Fruit fly (Drosophila melanogaster) whole organism, embryonic: ENCODE data around the gene CG7320.

Experiments used
- BtbVII ChIP-seq: fragments of 200-800 bp; sonication (Bioruptor generic); optimal IDR thresholded peaks from 3 replicates; lab custom pipeline; 2017; ENCODE audit warnings: missing biosample characterization, mild to moderate bottlenecking, missing genetic modification characterization
- CG10321 ChIP-seq: fragments of 200-800 bp; sonication (Bioruptor generic); IDR thresholded peaks from 2 replicates; pipeline ENCODE4 v1.3.6; 2022; ENCODE audit warnings: missing biosample characterization, missing genetic modification characterization
- CG10959 ChIP-seq: fragments of 200-800 bp; sonication (Bioruptor generic); IDR thresholded peaks from 2 replicates; pipeline ENCODE4 v1.3.6; 2022; ENCODE audit warnings: missing biosample characterization, missing genetic modification characterization
- CG11398 ChIP-seq: fragments of 200-800 bp; sonication (Bioruptor generic); optimal IDR thresholded peaks from 2 replicates; lab custom pipeline; 2016; ENCODE audit warnings: missing biosample characterization, missing genetic modification characterization
- CG11723 ChIP-seq: fragments of 200-800 bp; sonication (Bioruptor generic); optimal IDR thresholded peaks from 2 replicates; lab custom pipeline; 2017; ENCODE audit warnings: missing biosample characterization, mild to moderate bottlenecking, missing genetic modification characterization
- CG13287 ChIP-seq: fragments of 200-800 bp; sonication (Bioruptor generic); IDR thresholded peaks from 2 replicates; pipeline ENCODE4 v1.3.6; 2022; ENCODE audit warnings: missing biosample characterization, missing genetic modification characterization; ENCODE audit not compliant: partially characterized antibody
- CG13424 ChIP-seq: fragments of 200-800 bp; sonication (Bioruptor generic); optimal IDR thresholded peaks from 2 replicates; lab custom pipeline; 2019; ENCODE audit warnings: missing biosample characterization, mild to moderate bottlenecking, missing genetic modification characterization, moderate library complexity
- CG13894 ChIP-seq: fragments of 200-800 bp; sonication (Bioruptor generic); optimal IDR thresholded peaks from 3 replicates; lab custom pipeline; 2018; ENCODE audit warnings: missing biosample characterization, mild to moderate bottlenecking, missing genetic modification characterization, moderate library complexity
- CG14965 ChIP-seq: fragments of 200-800 bp; sonication (Bioruptor generic); optimal IDR thresholded peaks from 2 replicates; lab custom pipeline; 2016; ENCODE audit warnings: missing biosample characterization, missing genetic modification characterization, borderline replicate concordance
- CG15696 ChIP-seq: fragments of 200-800 bp; sonication (Bioruptor generic); optimal IDR thresholded peaks from 2 replicates; lab custom pipeline; 2019; ENCODE audit warnings: missing biosample characterization, mild to moderate bottlenecking, missing genetic modification characterization, moderate library complexity
- CG17829 ChIP-seq: fragments of 200-800 bp; optimal IDR thresholded peaks from 2 replicates; lab custom pipeline; 2019; ENCODE audit warnings: missing biosample characterization, mild to moderate bottlenecking, missing genetic modification characterization, moderate library complexity
- CG18619 ChIP-seq: fragments of 200-800 bp; sonication (Bioruptor generic); optimal IDR thresholded peaks from 3 replicates; lab custom pipeline; 2017; ENCODE audit warnings: missing biosample characterization, mild to moderate bottlenecking, missing genetic modification characterization
- CG2678 ChIP-seq: fragments of 200-800 bp; sonication (Bioruptor generic); optimal IDR thresholded peaks from 3 replicates; lab custom pipeline; 2019; ENCODE audit warnings: missing biosample characterization, mild to moderate bottlenecking, missing genetic modification characterization, moderate library complexity
- CG30020 ChIP-seq: fragments of 200-800 bp; optimal IDR thresholded peaks from 2 replicates; lab custom pipeline; 2019; ENCODE audit warnings: missing biosample characterization, mild to moderate bottlenecking, missing genetic modification characterization, moderate library complexity
- CG31441 ChIP-seq: fragments of 200-800 bp; sonication (Bioruptor generic); IDR thresholded peaks from 2 replicates; pipeline ENCODE4 v1.3.6; 2022; ENCODE audit warnings: missing biosample characterization, missing genetic modification characterization
- CG42726 ChIP-seq: fragments of 200-800 bp; sonication (Bioruptor generic); IDR thresholded peaks from 2 replicates; pipeline ENCODE4 v1.3.6; 2022; ENCODE audit warnings: missing biosample characterization, missing genetic modification characterization; ENCODE audit not compliant: partially characterized antibody
- CG5180 ChIP-seq: fragments of 200-800 bp; sonication (Bioruptor generic); optimal IDR thresholded peaks from 3 replicates; lab custom pipeline; 2017; ENCODE audit warnings: missing biosample characterization, missing genetic modification characterization, mild to moderate bottlenecking, moderate library complexity, missing genetic modification reagents
- CG6765 ChIP-seq: fragments of 200-800 bp; sonication (Bioruptor generic); optimal IDR thresholded peaks from 3 replicates; lab custom pipeline; 2017; ENCODE audit warnings: missing biosample characterization, mild to moderate bottlenecking, missing genetic modification characterization
- CG7271 ChIP-seq: fragments of 200-800 bp; sonication (Bioruptor generic); optimal IDR thresholded peaks from 2 replicates; lab custom pipeline; 2018; ENCODE audit warnings: missing biosample characterization, mild to moderate bottlenecking, missing genetic modification characterization, moderate library complexity
- CG7357 ChIP-seq: fragments of 200-800 bp; sonication (Bioruptor generic); IDR thresholded peaks from 3 replicates; pipeline ENCODE4 v1.3.6; 2022; ENCODE audit warnings: missing biosample characterization, missing genetic modification characterization
- CG7963 ChIP-seq: fragments of 200-800 bp; sonication (Bioruptor generic); IDR thresholded peaks from 3 replicates; pipeline ENCODE4 v1.3.6; 2022; ENCODE audit warnings: missing biosample characterization, missing genetic modification characterization; ENCODE audit not compliant: partially characterized antibody
- CG8089 ChIP-seq: fragments of 200-800 bp; sonication (Bioruptor generic); optimal IDR thresholded peaks from 3 replicates; lab custom pipeline; 2016; ENCODE audit warnings: missing biosample characterization, missing genetic modification characterization
- CG8478 ChIP-seq: fragments of >200 bp; optimal IDR thresholded peaks from 2 replicates; lab custom pipeline; 2018
- CG9797 ChIP-seq: fragments of 200-800 bp; sonication (Bioruptor generic); optimal IDR thresholded peaks from 3 replicates; lab custom pipeline; 2018; ENCODE audit warnings: missing biosample characterization, mild to moderate bottlenecking, missing genetic modification characterization
- CoRest ChIP-seq: fragments of 200-800 bp; sonication (Bioruptor generic); optimal IDR thresholded peaks from 3 replicates; lab custom pipeline; 2018; ENCODE audit warnings: missing biosample characterization, mild to moderate bottlenecking, missing genetic modification characterization, moderate library complexity
- Dp ChIP-seq: fragments of 200-800 bp; sonication (Bioruptor generic); optimal IDR thresholded peaks from 2 replicates; lab custom pipeline; 2018; ENCODE audit warnings: missing biosample characterization, mild to moderate bottlenecking, missing genetic modification characterization, moderate library complexity
- Ets97D ChIP-seq: fragments of 200-800 bp; sonication (Bioruptor generic); optimal IDR thresholded peaks from 3 replicates; lab custom pipeline; 2016; ENCODE audit warnings: missing biosample characterization, missing genetic modification characterization
- Fer2 ChIP-seq: fragments of 200-800 bp; sonication (Bioruptor generic); optimal IDR thresholded peaks from 2 replicates; lab custom pipeline; 2018; ENCODE audit warnings: missing biosample characterization, mild to moderate bottlenecking, missing genetic modification characterization, moderate library complexity
- HLH4C ChIP-seq: fragments of 200-800 bp; sonication (Bioruptor generic); IDR thresholded peaks from 3 replicates; pipeline ENCODE4 v1.3.6; 2022; ENCODE audit warnings: missing biosample characterization, missing genetic modification characterization; ENCODE audit not compliant: partially characterized antibody
- Lim3 ChIP-seq: fragments of 200-800 bp; sonication (Bioruptor generic); IDR thresholded peaks from 2 replicates; pipeline ENCODE4 v1.3.6; 2022; ENCODE audit warnings: missing biosample characterization, missing genetic modification characterization
- NFAT ChIP-seq: fragments of 200-800 bp; sonication (Bioruptor generic); IDR thresholded peaks from 2 replicates; pipeline ENCODE4 v1.3.6; 2022; ENCODE audit warnings: missing biosample characterization, missing genetic modification characterization
- Oaz ChIP-seq: fragments of 200-800 bp; sonication (Bioruptor generic); IDR thresholded peaks from 2 replicates; pipeline ENCODE4 v1.3.6; 2022; ENCODE audit warnings: missing biosample characterization, missing genetic modification characterization
- Taf1 ChIP-seq: fragments of 200-800 bp; sonication (Bioruptor generic); IDR thresholded peaks from 2 replicates; pipeline ENCODE4 v1.3.6; 2022; ENCODE audit warnings: missing biosample characterization, missing genetic modification characterization
- aop ChIP-seq: fragments of 200-800 bp; sonication (Bioruptor generic); IDR thresholded peaks from 2 replicates; pipeline ENCODE4 v1.3.6; 2022; ENCODE audit warnings: missing biosample characterization, missing genetic modification characterization
- chinmo ChIP-seq: fragments of 200-800 bp; sonication (Bioruptor generic); IDR thresholded peaks from 4 replicates; pipeline ENCODE4 v1.3.6; 2022; ENCODE audit warnings: missing biosample characterization, missing genetic modification characterization; ENCODE audit not compliant: partially characterized antibody
- dan ChIP-seq: fragments of 200-800 bp; sonication (Bioruptor generic); IDR thresholded peaks from 2 replicates; pipeline ENCODE4 v1.3.6; 2022; ENCODE audit warnings: missing biosample characterization, missing genetic modification characterization
- danr ChIP-seq: fragments of 200-800 bp; sonication (Bioruptor generic); IDR thresholded peaks from 2 replicates; pipeline ENCODE4 v1.3.6; 2022; ENCODE audit warnings: missing biosample characterization, missing genetic modification characterization
- dysf ChIP-seq: fragments of 200-800 bp; sonication (Bioruptor generic); IDR thresholded peaks from 3 replicates; pipeline ENCODE4 v1.3.6; 2022; ENCODE audit warnings: missing biosample characterization, missing genetic modification characterization
- gfzf ChIP-seq: fragments of 200-800 bp; sonication (Bioruptor generic); optimal IDR thresholded peaks from 2 replicates; lab custom pipeline; 2016; ENCODE audit warnings: missing biosample characterization, mild to moderate bottlenecking, missing genetic modification characterization, moderate library complexity
- her ChIP-seq: fragments of 200-800 bp; sonication (Bioruptor generic); optimal IDR thresholded peaks from 2 replicates; lab custom pipeline; 2016; ENCODE audit warnings: missing biosample characterization, missing genetic modification characterization
- hkb ChIP-seq, 2 experiments: fragments of 200-800 bp in 1 of 2; fragments of >200 bp in 1 of 2; sonication (Bioruptor generic) in 1 of 2; IDR thresholded peaks in 1 of 2; optimal IDR thresholded peaks in 1 of 2; 2 replicates each; pipeline versions ENCODE4 v1.3.6 to Lab custom; 2017 to 2022; ENCODE audit warnings: missing biosample characterization in 1 of 2, missing genetic modification characterization in 1 of 2
- nmo ChIP-seq: fragments of 200-800 bp; sonication (Bioruptor generic); optimal IDR thresholded peaks from 2 replicates; lab custom pipeline; 2018; ENCODE audit warnings: missing biosample characterization, mild to moderate bottlenecking, missing genetic modification characterization, moderate library complexity
- oc ChIP-seq: fragments of 200-800 bp; sonication (Bioruptor generic); optimal IDR thresholded peaks from 2 replicates; lab custom pipeline; 2018; ENCODE audit warnings: missing biosample characterization, mild to moderate bottlenecking, missing genetic modification characterization, moderate library complexity
- run ChIP-seq: fragments of 200-800 bp; sonication (Bioruptor generic); optimal IDR thresholded peaks from 3 replicates; lab custom pipeline; 2018; ENCODE audit warnings: missing biosample characterization, mild to moderate bottlenecking, missing genetic modification characterization
- sob ChIP-seq: fragments of 200-800 bp; sonication (Bioruptor generic); IDR thresholded peaks from 2 replicates; pipeline ENCODE4 v1.3.6; 2022; ENCODE audit warnings: missing biosample characterization, missing genetic modification characterization
- sqz ChIP-seq: fragments of 200-800 bp; sonication (Bioruptor generic); optimal IDR thresholded peaks from 3 replicates; lab custom pipeline; 2018; ENCODE audit warnings: missing biosample characterization, mild to moderate bottlenecking, missing genetic modification characterization
- tna ChIP-seq: fragments of 200-800 bp; sonication (Bioruptor generic); IDR thresholded peaks from 2 replicates; pipeline ENCODE4 v1.3.6; 2022; ENCODE audit warnings: missing biosample characterization, missing genetic modification characterization; ENCODE audit not compliant: partially characterized antibody
- wek ChIP-seq: fragments of 200-800 bp; sonication (Bioruptor generic); optimal IDR thresholded peaks from 3 replicates; lab custom pipeline; 2018; ENCODE audit warnings: missing biosample characterization, mild to moderate bottlenecking, missing genetic modification characterization, moderate library complexity
- zfh1 ChIP-seq: fragments of 200-800 bp; sonication (Bioruptor generic); IDR thresholded peaks from 3 replicates; pipeline ENCODE4 v1.3.6; 2022; ENCODE audit warnings: missing biosample characterization, missing genetic modification characterization

Gene CG7320

dm6 chr3L:18192858-18193478 is 8.3 kb upstream of the CG7320 start (continued):
- TF ChIP-seq dysf: peak; percentile 70
- no peak for TF ChIP-seq hkb (optimal IDR thresholded peaks at IDR 0.05; lab: Kevin White, UChicago)
- TF ChIP-seq hkb (GFP tag; IDR thresholded peaks at IDR 0.05; lab: Robert Waterston, UW): peak; percentile 72
- TF ChIP-seq Dp (GFP tag; lab: Kevin White, UChicago): no peak
- peak; percentile 81 for TF ChIP-seq CG13424 (tag; lab: Kevin White, UChicago)
- peak; percentile 93 for TF ChIP-seq nmo
- TF ChIP-seq CG17829: peak; percentile 94
- peak; percentile 42 for TF ChIP-seq sob (GFP tag; lab: Robert Waterston, UW)
- TF ChIP-seq zfh1 (GFP tag; lab: Robert Waterston, UW): peak; percentile 76
- no peak for TF ChIP-seq CG7963 (GFP tag; lab: Robert Waterston, UW)
- no peak for TF ChIP-seq her (GFP tag; lab: Kevin White, UChicago)
- no peak for TF ChIP-seq chinmo
- TF ChIP-seq CG15696: peak; percentile 94
- TF ChIP-seq aop (GFP tag; lab: Robert Waterston, UW): no peak
- TF ChIP-seq CG8089 (GFP tag; lab: Kevin White, UChicago): no peak
- peak; percentile 62 for TF ChIP-seq oc
- TF ChIP-seq tna (GFP tag; lab: Robert Waterston, UW): no peak
- TF ChIP-seq NFAT (GFP tag; lab: Robert Waterston, UW): no peak
- peak; percentile 89 for TF ChIP-seq CG2678
- no peak for TF ChIP-seq CG14965 (GFP tag; lab: Kevin White, UChicago)
- TF ChIP-seq CG10959: peak; percentile 66; the same call in 1 of the 2 replicates
- TF ChIP-seq Ets97D (GFP tag; lab: Kevin White, UChicago): no peak
- peak; percentile 89 for TF ChIP-seq CoRest
- peak; percentile 62 for TF ChIP-seq CG30020 (tag; lab: Kevin White, UChicago)
- TF ChIP-seq CG5180 (GFP tag; lab: Kevin White, UChicago): peak; percentile 48
- TF ChIP-seq dan (GFP tag; lab: Robert Waterston, UW): no peak
- no peak for TF ChIP-seq wek (GFP tag; lab: Kevin White, UChicago)
- TF ChIP-seq CG9797: no peak
- TF ChIP-seq CG6765: peak; percentile 0
- peak; percentile 59 for TF ChIP-seq CG7271 (tag; lab: Kevin White, UChicago)
- peak; percentile 51 for TF ChIP-seq CG18619 (GFP tag; lab: Kevin White, UChicago)
- peak; percentile 84 for TF ChIP-seq sqz (GFP tag; lab: Kevin White, UChicago)
- no peak for TF ChIP-seq CG13287
- no peak for TF ChIP-seq gfzf (GFP tag; lab: Kevin White, UChicago)
- no peak for TF ChIP-seq CG10321 (GFP tag; lab: Robert Waterston, UW)
- peak; percentile 50 for TF ChIP-seq run
- TF ChIP-seq CG11398 (GFP tag; lab: Kevin White, UChicago): no peak
- TF ChIP-seq CG42726: no peak
- no peak for TF ChIP-seq Lim3 (GFP tag; lab: Robert Waterston, UW)
- no peak for TF ChIP-seq Oaz (GFP tag; lab: Robert Waterston, UW)
- TF ChIP-seq danr (GFP tag; lab: Robert Waterston, UW): peak; percentile 32; the same call in 1 of the 2 replicates
- peak; percentile 36; the same call in 2 of the 3 replicates for TF ChIP-seq CG7357 (GFP tag; lab: Robert Waterston, UW)
- no peak for TF ChIP-seq HLH4C (GFP tag; lab: Robert Waterston, UW)
- no peak for TF ChIP-seq CG8478 (lab: Kevin White, UChicago)
- peak; percentile 23 for TF ChIP-seq Fer2 (tag; lab: Kevin White, UChicago)
- peak; percentile 40 for TF ChIP-seq CG11723 (GFP tag; lab: Kevin White, UChicago)
- TF ChIP-seq CG13894 (tag; lab: Kevin White, UChicago): peak; percentile 36
- TF ChIP-seq BtbVII (GFP tag; lab: Kevin White, UChicago): peak; percentile 72
- TF ChIP-seq CG31441 (GFP tag; lab: Robert Waterston, UW): peak; percentile 94
- TF ChIP-seq Taf1 (GFP tag; lab: Robert Waterston, UW): no peak
